Worm (Caenorhabditis elegans): ENCODE data around the gene C38H2.3.

- TF ChIP-seq fkh-10 (GFP tag; optimal IDR thresholded peaks at IDR 0.05) (no peak), nhr-28 (tag; optimal IDR thresholded peaks at IDR 0.05) (no peak), pqm-1 (tag; optimal IDR thresholded peaks at IDR 0.05) (no peak), lin-13 (GFP tag; optimal IDR thresholded peaks at IDR 0.05) (no peak), zag-1 (tag; optimal IDR thresholded peaks at IDR 0.05) (no peak), grh-1 (GFP tag; IDR thresholded peaks at IDR 0.05) (no peak), dpl-1 (GFP tag; optimal IDR thresholded peaks at IDR 0.05) (no peak), ceh-88 (GFP tag; IDR thresholded peaks at IDR 0.05) (no peak), tlp-1 (tag; optimal IDR thresholded peaks at IDR 0.05) (no peak), ama-1 (optimal IDR thresholded peaks at IDR 0.05) (no peak), elt-2 (tag; optimal IDR thresholded peaks at IDR 0.05) (no peak)
These were observed 41.5 kb upstream of the C38H2.3 start, which contains the start of gene prp-3 for ce11 chrIII:10427882-10428281.
